Fruit fly (Drosophila melanogaster): ENCODE measurements around the gene mthl12.

dm6 chr3R:13395133-13395532 lies 41.7 kb downstream of the mthl12 start, which contains the start of gene CCHa2:
- TF ChIP-seq CG9948 (tag; optimal IDR thresholded peaks at IDR 0.05), result no peak
- no peak for TF ChIP-seq EcR (GFP tag; optimal IDR thresholded peaks at IDR 0.05)
- no peak for TF ChIP-seq CG10348 (GFP tag; IDR thresholded peaks at IDR 0.05)
- TF ChIP-seq CG14655 (GFP tag; optimal IDR thresholded peaks at IDR 0.05), result no peak
- no peak for TF ChIP-seq Pif1B (GFP tag; optimal IDR thresholded peaks at IDR 0.05)
- TF ChIP-seq CG13204 (GFP tag; optimal IDR thresholded peaks at IDR 0.05), result no peak
- TF ChIP-seq Pif1A (GFP tag; optimal IDR thresholded peaks at IDR 0.05), result no peak
- no peak for TF ChIP-seq CG8301 (tag; optimal IDR thresholded peaks at IDR 0.05)
- no peak for TF ChIP-seq rn (GFP tag; IDR thresholded peaks at IDR 0.05)
- TF ChIP-seq CG15710 (tag; optimal IDR thresholded peaks at IDR 0.05), result no peak
- no peak for TF ChIP-seq CG12605 (GFP tag; IDR thresholded peaks at IDR 0.05)
